Fruit fly (Drosophila melanogaster): Measurements from ENCODE around the gene CG2021.

DNA sequence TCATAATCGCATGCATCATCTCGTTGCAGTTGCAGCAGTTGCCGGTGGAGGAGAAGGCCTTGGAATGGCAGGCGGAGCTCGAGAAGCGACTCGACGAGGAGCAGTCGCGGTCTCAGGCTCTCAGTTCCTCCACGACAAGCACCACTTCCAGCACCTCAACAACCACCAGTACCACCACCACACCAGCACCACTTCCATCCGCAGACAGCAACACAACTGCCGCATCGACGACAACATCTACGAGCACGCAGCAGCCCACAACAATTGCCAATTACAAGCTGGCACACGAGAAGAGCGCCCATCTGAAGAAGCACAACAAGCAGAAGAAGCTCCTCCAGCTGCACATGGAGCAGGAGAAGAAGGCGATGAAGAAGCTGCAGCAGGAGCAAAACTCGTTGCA lies 45.2 kb upstream of the CG2021 start:
- TF ChIP-seq tj (GFP tag; optimal IDR thresholded peaks at IDR 0.05) (no peak), pad (GFP tag; optimal IDR thresholded peaks at IDR 0.05) (no peak), Mnt (GFP tag; optimal IDR thresholded peaks at IDR 0.05) (no peak), Clk (GFP tag; optimal IDR thresholded peaks at IDR 0.05) (no peak), cnc (optimal IDR thresholded peaks at IDR 0.05) (no peak), CG12768 (GFP tag; optimal IDR thresholded peaks at IDR 0.05) (no peak), CG5204 (GFP tag; optimal IDR thresholded peaks at IDR 0.05) (no peak)

Data from whole organism, adult.